Worm (Caenorhabditis elegans) whole organism, L1 larva: ENCODE results near the gene nspc-1.

Source experiments
- alr-1 ChIP-seq: fragments of 200-800 bp; sonication (Bioruptor generic); optimal IDR thresholded peaks from 2 replicates; lab custom pipeline; 2018; ENCODE audit warnings: borderline replicate concordance, mild to moderate bottlenecking, missing genetic modification characterization, missing compliant biosample characterization
- blmp-1 ChIP-seq: fragments of 150-350 bp; optimal IDR thresholded peaks from 2 replicates; lab custom pipeline; 2014; ENCODE audit warnings: missing biosample characterization, missing genetic modification characterization
- ceh-82 ChIP-seq, 3 experiments: fragments of 150-350 bp in 1 of 3; sonication (generic microtip) in 2 of 3; optimal IDR thresholded peaks; 2 replicates each; lab custom pipeline; 2014 to 2017; ENCODE audit warnings: missing biosample characterization in 3 of 3, missing genetic modification characterization in 3 of 3
- ceh-90 ChIP-seq: sonication (generic microtip); optimal IDR thresholded peaks from 2 replicates; lab custom pipeline; 2016; ENCODE audit warnings: missing genetic modification characterization, missing compliant biosample characterization
- efl-1 ChIP-seq, 4 experiments: fragments of 150-350 bp; optimal IDR thresholded peaks in 3 of 4; peaks in 1 of 4; 1 replicate in 1 of 4; 2 replicates in 3 of 4; lab custom pipeline; 2014; ENCODE audit warnings: missing biosample characterization in 2 of 4, missing genetic modification characterization in 2 of 4, missing genetic modification reagents in 2 of 4
- egl-27 ChIP-seq, 2 experiments: fragments of 150-350 bp in 1 of 2; sonication (generic microtip); optimal IDR thresholded peaks; 3 replicates each; lab custom pipeline; 2017 to 2018; ENCODE audit warnings: missing biosample characterization in 2 of 2, missing genetic modification characterization in 2 of 2, missing genetic modification reagents in 2 of 2
- elt-2 ChIP-seq: sonication (generic microtip); optimal IDR thresholded peaks from 2 replicates; lab custom pipeline; 2016; ENCODE audit warnings: missing genetic modification characterization, mild to moderate bottlenecking, inconsistent platforms, missing compliant biosample characterization, missing genetic modification reagents
- fkh-10 ChIP-seq: sonication (generic microtip); optimal IDR thresholded peaks from 2 replicates; lab custom pipeline; 2017; ENCODE audit warnings: missing biosample characterization, missing genetic modification reagents, missing genetic modification characterization
- fkh-8 ChIP-seq: sonication (generic microtip); optimal IDR thresholded peaks from 2 replicates; lab custom pipeline; 2016; ENCODE audit warnings: mild to moderate bottlenecking, missing genetic modification characterization, missing compliant biosample characterization
- hlh-17 ChIP-seq: fragments of 200-800 bp; sonication (Bioruptor generic); optimal IDR thresholded peaks from 2 replicates; lab custom pipeline; 2018; ENCODE audit warnings: missing genetic modification characterization, mild to moderate bottlenecking, missing compliant biosample characterization, moderate library complexity, borderline replicate concordance
- isw-1 ChIP-seq: fragments of 200-800 bp; sonication (Bioruptor generic); IDR thresholded peaks from 2 replicates; pipeline ENCODE4 v1.3.6; 2022; ENCODE audit warnings: missing genetic modification characterization, missing compliant biosample characterization
- lin-13 ChIP-seq: fragments of 150-350 bp; optimal IDR thresholded peaks from 2 replicates; lab custom pipeline; 2014; ENCODE audit warnings: missing biosample characterization, missing genetic modification reagents, missing genetic modification characterization
- lin-14 ChIP-seq: fragments of 200-800 bp; sonication (Bioruptor generic); optimal IDR thresholded peaks from 2 replicates; lab custom pipeline; 2018; ENCODE audit warnings: mild to moderate bottlenecking, missing genetic modification characterization, moderate library complexity, missing compliant biosample characterization
- mef-2 ChIP-seq: fragments of 150-350 bp; optimal IDR thresholded peaks from 2 replicates; lab custom pipeline; 2014; ENCODE audit warnings: missing biosample characterization, missing genetic modification characterization
- nhr-11 ChIP-seq: fragments of 150-350 bp; optimal IDR thresholded peaks from 2 replicates; lab custom pipeline; 2014; ENCODE audit warnings: missing biosample characterization, missing genetic modification characterization
- nhr-20 ChIP-seq: sonication (generic microtip); optimal IDR thresholded peaks from 2 replicates; lab custom pipeline; 2016; ENCODE audit warnings: mild to moderate bottlenecking, missing genetic modification characterization, missing compliant biosample characterization
- nhr-28 ChIP-seq: fragments of 150-350 bp; optimal IDR thresholded peaks from 2 replicates; lab custom pipeline; 2014; ENCODE audit warnings: missing biosample characterization, missing genetic modification characterization
- nhr-77 ChIP-seq: fragments of 150-350 bp; optimal IDR thresholded peaks from 2 replicates; lab custom pipeline; 2014; ENCODE audit warnings: missing biosample characterization, missing genetic modification characterization
- nhr-85 ChIP-seq: sonication (generic microtip); peaks from one replicate; lab custom pipeline; 2016; ENCODE audit warnings: missing genetic modification characterization, inconsistent platforms, missing compliant biosample characterization
- pag-3 ChIP-seq: sonication (generic microtip); optimal IDR thresholded peaks from 2 replicates; lab custom pipeline; 2017; ENCODE audit warnings: missing genetic modification characterization, mild to moderate bottlenecking, missing compliant biosample characterization, antibody characterized with exemption, borderline replicate concordance; ENCODE audit not compliant: insufficient read depth
- pqm-1 ChIP-seq: sonication (generic microtip); optimal IDR thresholded peaks from 3 replicates; lab custom pipeline; 2017; ENCODE audit warnings: missing biosample characterization, missing genetic modification characterization
- skn-1 ChIP-seq: fragments of 150-350 bp; optimal IDR thresholded peaks from 2 replicates; lab custom pipeline; 2014; ENCODE audit warnings: missing biosample characterization, missing genetic modification characterization
- snpc-4 ChIP-seq: fragments of 150-350 bp; optimal IDR thresholded peaks from 2 replicates; lab custom pipeline; 2014; ENCODE audit warnings: missing biosample characterization, missing genetic modification characterization
- sox-4 ChIP-seq: sonication (generic microtip); optimal IDR thresholded peaks from 2 replicates; lab custom pipeline; 2016; ENCODE audit warnings: missing genetic modification characterization, missing compliant biosample characterization
- tbx-2 ChIP-seq: sonication (generic microtip); optimal IDR thresholded peaks from 2 replicates; lab custom pipeline; 2016; ENCODE audit warnings: missing genetic modification characterization, missing compliant biosample characterization

nspc-1 gene

DNA sequence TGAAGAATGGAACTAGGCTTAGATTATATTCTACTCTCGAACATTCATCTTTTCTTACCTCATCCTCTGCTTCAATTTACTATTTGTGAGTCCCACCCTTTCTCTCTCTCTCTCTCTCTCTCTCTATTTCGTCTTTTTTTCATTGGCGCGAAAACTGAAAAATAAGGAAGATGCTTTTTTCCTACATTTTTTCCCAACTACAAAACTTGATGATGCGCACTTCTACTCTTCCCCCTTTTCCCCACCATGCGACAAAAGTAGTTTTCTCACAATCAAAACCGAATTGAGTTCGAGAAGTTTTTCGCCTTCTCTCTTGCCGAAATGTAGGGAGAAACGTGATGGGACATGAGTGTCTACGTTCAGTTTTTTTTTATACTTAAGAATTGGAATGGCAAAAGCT lies 45.0 kb downstream of the nspc-1 start:
- TF ChIP-seq lin-14 (peak; percentile 51), fkh-10 (GFP tag; lab: Kevin White, UChicago) (peak; percentile 45), nhr-11 (tag; lab: Kevin White, UChicago) (no peak)
- TF ChIP-seq, all 84 proteins: peak for 2

DNA sequence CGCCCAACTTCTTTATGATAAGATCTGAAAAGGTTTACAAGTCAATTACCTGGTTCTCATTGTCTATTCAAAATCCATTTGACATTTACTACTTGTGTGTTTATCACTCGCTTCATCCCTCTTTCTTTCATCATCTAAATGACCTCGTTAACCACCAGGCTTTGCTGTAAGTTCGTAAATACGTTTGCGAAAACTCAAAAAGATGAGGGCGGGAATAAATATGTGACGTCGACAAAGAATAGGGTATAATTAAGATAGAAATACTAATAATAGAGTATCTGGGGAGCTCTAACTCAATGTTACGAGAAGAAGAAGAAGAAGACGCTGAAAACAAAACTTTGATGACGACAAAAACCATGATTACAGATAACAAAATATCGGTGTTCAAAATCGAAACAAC lies 45.5 kb downstream of the nspc-1 start:
- TF ChIP-seq hlh-17 (GFP tag; lab: Kevin White, UChicago) = no peak
- TF ChIP-seq efl-1 (optimal IDR thresholded peaks at IDR 0.05; lab: Kevin White, UChicago) = no peak
- TF ChIP-seq efl-1 (GFP tag; optimal IDR thresholded peaks at IDR 0.05 in 1 of 2; lab: Kevin White, UChicago) = peak in 1 of 2 experiments; percentile 40
- TF ChIP-seq lin-13 (GFP tag; lab: Kevin White, UChicago) = no peak
- TF ChIP-seq fkh-8 (tag; lab: Kevin White, UChicago) = no peak
- TF ChIP-seq nhr-28 (tag; lab: Kevin White, UChicago) = no peak
- TF ChIP-seq snpc-4 (tag; lab: Kevin White, UChicago) = no peak
- TF ChIP-seq elt-2 (tag; lab: Kevin White, UChicago) = no peak
- TF ChIP-seq nhr-85 = peak; percentile 51
- no peak for TF ChIP-seq isw-1 (GFP tag; lab: Robert Waterston, UW)
- no peak for TF ChIP-seq pqm-1 (tag; lab: Kevin White, UChicago)
- TF ChIP-seq ceh-90 (tag; lab: Kevin White, UChicago) = no peak
- TF ChIP-seq, all 84 proteins: peak for 2

DNA sequence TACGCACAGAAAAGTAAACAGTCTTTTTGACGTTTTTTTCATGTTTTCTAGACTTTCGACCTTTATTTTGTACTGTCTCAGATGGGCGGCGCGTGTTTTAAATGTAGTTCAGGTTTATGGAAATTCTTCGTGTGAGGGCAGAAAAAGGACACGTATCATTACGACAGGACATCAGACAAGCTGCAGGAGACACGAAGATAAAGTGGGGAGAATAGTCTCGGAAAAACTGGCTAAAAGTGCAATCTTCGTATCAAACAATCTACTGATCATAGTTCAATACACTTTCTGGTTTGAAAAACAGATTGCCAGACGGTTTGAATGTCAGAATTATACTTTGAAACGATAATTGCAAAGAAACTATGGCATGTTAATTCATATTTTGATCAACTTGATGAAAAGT lies 49.5 kb downstream of the nspc-1 start:
- TF ChIP-seq blmp-1 (tag; lab: Kevin White, UChicago) (no peak), mef-2 (no peak), pag-3 (tag; lab: Kevin White, UChicago) (no peak), egl-27 (tag; optimal IDR thresholded peaks at IDR 0.05; lab: Kevin White, UChicago) (no peak), snpc-4 (tag; lab: Kevin White, UChicago) (no peak), ceh-82 (tag; optimal IDR thresholded peaks at IDR 0.05; lab: Kevin White, UChicago) (no peak), nhr-20 (tag; lab: Kevin White, UChicago) (no peak), tbx-2 (no peak), nhr-77 (no peak), fkh-10 (GFP tag; lab: Kevin White, UChicago) (no peak), alr-1 (tag; lab: Kevin White, UChicago) (no peak), skn-1 (tag; lab: Kevin White, UChicago) (no peak), sox-4 (no peak)
